Worm (Caenorhabditis elegans): ENCODE measurements around the gene F15D4.4.

The F15D4.4 gene

ce11 chrII:13190412-13190811 is 52.5 kb downstream of the F15D4.4 start:
- TF ChIP-seq zip-8 (tag; optimal IDR thresholded peaks at IDR 0.05) (no peak), lin-13 (tag; optimal IDR thresholded peaks at IDR 0.05) (no peak), nhr-76 (tag; optimal IDR thresholded peaks at IDR 0.05) (no peak), cnd-1 (tag; optimal IDR thresholded peaks at IDR 0.05) (no peak), nhr-237 (tag; optimal IDR thresholded peaks at IDR 0.05) (no peak), ceh-83 (GFP tag; optimal IDR thresholded peaks at IDR 0.05) (no peak), bed-3 (GFP tag; optimal IDR thresholded peaks at IDR 0.05) (no peak), flh-1 (GFP tag; optimal IDR thresholded peaks at IDR 0.05) (no peak), unc-120 (tag; optimal IDR thresholded peaks at IDR 0.05; ENCODE audit: poor library complexity, severe bottlenecking) (no peak), ceh-43 (GFP tag; optimal IDR thresholded peaks at IDR 0.05) (no peak), lin-32 (GFP tag; optimal IDR thresholded peaks at IDR 0.05) (no peak), ceh-39 (tag; optimal IDR thresholded peaks at IDR 0.05) (no peak)

- TF ChIP-seq cnd-1 (tag; optimal IDR thresholded peaks at IDR 0.05) (no peak), sem-2 (GFP tag; optimal IDR thresholded peaks at IDR 0.05) (no peak), unc-62 (GFP tag; optimal IDR thresholded peaks at IDR 0.05) (peak; percentile 93), M03D4.4 (tag; optimal IDR thresholded peaks at IDR 0.05) (peak; percentile 31), hlh-1 (tag; optimal IDR thresholded peaks at IDR 0.05) (no peak), ces-1 (GFP tag; optimal IDR thresholded peaks at IDR 0.05) (no peak), lin-13 (tag; optimal IDR thresholded peaks at IDR 0.05) (no peak), nhr-2 (tag; optimal IDR thresholded peaks at IDR 0.05) (no peak), ztf-11 (tag; optimal IDR thresholded peaks at IDR 0.05) (no peak), unc-120 (tag; optimal IDR thresholded peaks at IDR 0.05; ENCODE audit: poor library complexity, severe bottlenecking) (peak; percentile 57), elt-3 (tag; optimal IDR thresholded peaks at IDR 0.05) (no peak), sptf-1 (tag; optimal IDR thresholded peaks at IDR 0.05) (no peak), ceh-43 (GFP tag; optimal IDR thresholded peaks at IDR 0.05) (no peak), nhr-12 (tag; optimal IDR thresholded peaks at IDR 0.05) (no peak), nhr-28 (tag; optimal IDR thresholded peaks at IDR 0.05) (no peak), mab-5 (tag; optimal IDR thresholded peaks at IDR 0.05) (no peak), tbx-8 (GFP tag; optimal IDR thresholded peaks at IDR 0.05) (no peak), mep-1 (tag; optimal IDR thresholded peaks at IDR 0.05) (no peak), bed-3 (GFP tag; optimal IDR thresholded peaks at IDR 0.05) (no peak), ceh-83 (GFP tag; optimal IDR thresholded peaks at IDR 0.05) (no peak), flh-1 (GFP tag; optimal IDR thresholded peaks at IDR 0.05) (no peak), elt-1 (tag; optimal IDR thresholded peaks at IDR 0.05; ENCODE audit: borderline replicate concordance, insufficient read depth) (no peak), ham-2 (GFP tag; optimal IDR thresholded peaks at IDR 0.05) (peak; percentile 81), ceh-39 (tag; optimal IDR thresholded peaks at IDR 0.05) (no peak), drap-1 (GFP tag; optimal IDR thresholded peaks at IDR 0.05) (no peak), nhr-76 (tag; optimal IDR thresholded peaks at IDR 0.05) (no peak), snpc-4 (tag; optimal IDR thresholded peaks at IDR 0.05) (no peak), pha-4 (tag; optimal IDR thresholded peaks at IDR 0.05) (no peak), blmp-1 (tag; optimal IDR thresholded peaks at IDR 0.05) (no peak), zip-8 (tag; optimal IDR thresholded peaks at IDR 0.05) (no peak), unc-39 (tag; optimal IDR thresholded peaks at IDR 0.05) (no peak)
Measured at ce11 chrII:13189363-13189762, 53.6 kb downstream of the F15D4.4 start.
